Fruit fly (Drosophila melanogaster): Measurements from ENCODE around the gene tko.

Gene tko

DNA sequence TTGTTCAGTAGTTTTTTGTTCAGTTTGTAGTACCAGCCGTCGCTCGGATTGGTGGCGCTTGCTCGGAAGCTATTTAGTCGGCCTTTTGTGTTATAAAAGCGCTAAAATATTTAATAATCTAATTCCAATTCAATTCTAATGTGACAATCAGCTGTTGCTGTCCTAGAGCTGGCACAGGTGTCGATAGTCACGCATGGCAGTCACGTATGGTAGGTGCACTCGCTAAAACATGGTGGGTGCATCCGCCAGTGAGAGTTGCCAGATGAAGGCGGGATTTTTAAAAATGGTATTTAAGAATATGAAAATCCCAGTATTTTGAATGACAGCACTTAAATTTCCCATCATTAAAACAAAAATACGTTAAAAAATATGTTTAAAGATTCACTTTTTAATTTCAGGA lies at the start of gene tko:
Gene tko (minus strand): TSS at position 179 of the 400 bp plus-strand sequence.
- TF ChIP-seq GATAd (GFP tag; optimal IDR thresholded peaks at IDR 0.05) = no peak
- no peak for TF ChIP-seq Sp1 (GFP tag; optimal IDR thresholded peaks at IDR 0.05)
- no peak for TF ChIP-seq dsf (GFP tag; optimal IDR thresholded peaks at IDR 0.05; ENCODE audit: borderline replicate concordance)
- TF ChIP-seq HLH106 (tag; optimal IDR thresholded peaks at IDR 0.05) = peak; percentile 30
- no peak for TF ChIP-seq CrebA (GFP tag; optimal IDR thresholded peaks at IDR 0.05; ENCODE audit: borderline replicate concordance)
- no peak for TF ChIP-seq Jra (GFP tag; optimal IDR thresholded peaks at IDR 0.05)
- no peak for TF ChIP-seq OdsH (GFP tag; optimal IDR thresholded peaks at IDR 0.05)
- no peak for TF ChIP-seq Dfd (GFP tag; optimal IDR thresholded peaks at IDR 0.05)
- TF ChIP-seq Myc (optimal IDR thresholded peaks at IDR 0.05) = peak; percentile 71
- peak; percentile 41 for TF ChIP-seq Hr83 (GFP tag; optimal IDR thresholded peaks at IDR 0.05; ENCODE audit: poor library complexity, severe bottlenecking)
- no peak for TF ChIP-seq foxo (GFP tag; optimal IDR thresholded peaks at IDR 0.05)

DNA sequence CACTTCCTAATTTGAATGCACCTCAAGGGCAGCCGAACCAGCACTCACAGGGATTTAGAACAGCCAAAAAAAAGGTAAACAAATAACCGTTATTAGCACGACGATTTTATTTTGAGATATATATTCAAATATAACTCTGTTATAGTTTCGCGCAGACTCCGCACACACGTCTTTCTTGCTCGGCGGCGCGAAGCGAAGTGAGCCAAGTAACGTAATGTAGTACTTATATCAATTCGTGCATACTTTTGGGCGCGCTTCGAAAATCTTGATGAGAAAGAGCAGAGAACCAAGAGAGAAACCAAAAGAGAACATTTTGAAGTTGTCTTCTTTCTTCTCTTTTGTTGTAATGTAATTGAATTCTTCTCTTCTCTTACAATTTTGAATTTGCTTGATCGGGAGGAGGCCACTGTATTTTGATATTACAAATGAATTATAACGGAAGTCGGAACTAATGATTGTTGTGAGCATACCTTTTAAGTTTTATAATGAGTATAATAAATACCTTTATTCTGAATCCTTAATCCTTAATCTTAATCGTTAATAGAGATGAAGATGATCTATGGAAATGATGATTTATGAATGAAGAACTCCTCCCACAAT lies 26.2 kb upstream of the tko start, which contains the start of gene boi:
Gene boi (minus strand): TSS at position 201 of the 600 bp plus-strand sequence.
- TF ChIP-seq fru (GFP tag; optimal IDR thresholded peaks at IDR 0.05) (peak; percentile 32), Abd-B (GFP tag; optimal IDR thresholded peaks at IDR 0.05) (no peak), Myc (optimal IDR thresholded peaks at IDR 0.05) (no peak), Dif (GFP tag; optimal IDR thresholded peaks at IDR 0.05; ENCODE audit: partially characterized antibody) (peak; percentile 34), Vsx2 (GFP tag; optimal IDR thresholded peaks at IDR 0.05; ENCODE audit: partially characterized antibody) (no peak), dl (GFP tag; optimal IDR thresholded peaks at IDR 0.05; ENCODE audit: insufficient read depth in 1 of 2, partially characterized antibody in 2 of 2) (peak in 1 of 2 experiments; percentile 5)

DNA sequence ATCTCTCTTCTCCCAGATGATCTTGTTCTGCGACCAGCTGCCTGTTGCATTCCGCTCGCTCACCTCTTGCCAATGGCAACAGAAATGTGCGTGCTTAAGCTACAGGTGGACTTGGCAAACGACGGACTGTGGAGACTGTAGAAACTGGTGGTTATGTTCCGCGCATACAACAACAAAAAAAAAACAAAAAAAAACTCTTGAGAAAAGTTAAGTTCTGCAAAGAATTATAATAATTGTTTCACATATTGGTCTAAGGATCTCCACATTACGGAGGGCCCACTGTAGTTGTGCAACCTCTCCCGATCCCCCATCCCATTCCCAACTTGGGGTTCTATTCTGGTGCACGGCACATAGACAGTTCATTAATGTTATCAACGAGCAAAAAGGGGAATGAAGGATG lies 24.8 kb upstream of the tko start:
- TF ChIP-seq GATAd (GFP tag; optimal IDR thresholded peaks at IDR 0.05) = no peak
- TF ChIP-seq Hr83 (GFP tag; optimal IDR thresholded peaks at IDR 0.05; ENCODE audit: poor library complexity, severe bottlenecking) = no peak
- TF ChIP-seq Vsx2 (GFP tag; optimal IDR thresholded peaks at IDR 0.05; ENCODE audit: partially characterized antibody) = no peak
- peak; percentile 41 for TF ChIP-seq woc (GFP tag; optimal IDR thresholded peaks at IDR 0.05)
- no peak for TF ChIP-seq brk (GFP tag; optimal IDR thresholded peaks at IDR 0.05)
- no peak for TF ChIP-seq lola (GFP tag; optimal IDR thresholded peaks at IDR 0.05)
- TF ChIP-seq ey (GFP tag; optimal IDR thresholded peaks at IDR 0.05) = peak; percentile 62
- no peak for TF ChIP-seq dsf (GFP tag; optimal IDR thresholded peaks at IDR 0.05; ENCODE audit: borderline replicate concordance)
- TF ChIP-seq dmrt93B (GFP tag; optimal IDR thresholded peaks at IDR 0.05) = peak; percentile 38
- peak; percentile 62 for TF ChIP-seq br (GFP tag; optimal IDR thresholded peaks at IDR 0.05)
- no peak for TF ChIP-seq dl (GFP tag; optimal IDR thresholded peaks at IDR 0.05; ENCODE audit: insufficient read depth in 1 of 2, partially characterized antibody in 2 of 2)
- TF ChIP-seq Jra (GFP tag; optimal IDR thresholded peaks at IDR 0.05) = no peak
- TF ChIP-seq pan (optimal IDR thresholded peaks at IDR 0.05) = no peak
- no peak for TF ChIP-seq Myc (optimal IDR thresholded peaks at IDR 0.05)
- TF ChIP-seq Hnf4 (GFP tag; optimal IDR thresholded peaks at IDR 0.05) = peak; percentile 25
- no peak for TF ChIP-seq CG32264 (GFP tag; optimal IDR thresholded peaks at IDR 0.05)
- TF ChIP-seq HLH106 (tag; optimal IDR thresholded peaks at IDR 0.05) = peak; percentile 49
- peak; percentile 67 for TF ChIP-seq fru (GFP tag; optimal IDR thresholded peaks at IDR 0.05)
- no peak for TF ChIP-seq Mio (GFP tag; optimal IDR thresholded peaks at IDR 0.05)
- TF ChIP-seq sv (GFP tag; optimal IDR thresholded peaks at IDR 0.05) = peak; percentile 3
- no peak for TF ChIP-seq sage (GFP tag; optimal IDR thresholded peaks at IDR 0.05)
- no peak for TF ChIP-seq N (GFP tag; optimal IDR thresholded peaks at IDR 0.05)
- no peak for TF ChIP-seq usp (GFP tag; optimal IDR thresholded peaks at IDR 0.05)
- TF ChIP-seq CrebA (GFP tag; optimal IDR thresholded peaks at IDR 0.05; ENCODE audit: borderline replicate concordance) = no peak
- no peak for TF ChIP-seq CG9705 (GFP tag; optimal IDR thresholded peaks at IDR 0.05)
- no peak for TF ChIP-seq Dfd (GFP tag; optimal IDR thresholded peaks at IDR 0.05)
- no peak for TF ChIP-seq jim (GFP tag; optimal IDR thresholded peaks at IDR 0.05)
- TF ChIP-seq Rel (GFP tag; optimal IDR thresholded peaks at IDR 0.05) = no peak
- TF ChIP-seq Rel (tag; optimal IDR thresholded peaks at IDR 0.05) = no peak
- TF ChIP-seq rgr (GFP tag; optimal IDR thresholded peaks at IDR 0.05) = peak; percentile 58
- TF ChIP-seq psq (GFP tag; optimal IDR thresholded peaks at IDR 0.05) = peak; percentile 32
- peak; percentile 48 for TF ChIP-seq OdsH (GFP tag; optimal IDR thresholded peaks at IDR 0.05)
- no peak for TF ChIP-seq tai (GFP tag; optimal IDR thresholded peaks at IDR 0.05)
- TF ChIP-seq foxo (GFP tag; optimal IDR thresholded peaks at IDR 0.05) = peak in 1 of 2 experiments; percentile 63
- no peak for TF ChIP-seq Dif (GFP tag; optimal IDR thresholded peaks at IDR 0.05; ENCODE audit: partially characterized antibody)
- TF ChIP-seq h (GFP tag; optimal IDR thresholded peaks at IDR 0.05) = peak; percentile 71
- TF ChIP-seq Hr78 (GFP tag; optimal IDR thresholded peaks at IDR 0.05) = no peak
- TF ChIP-seq Sp1 (GFP tag; optimal IDR thresholded peaks at IDR 0.05) = peak; percentile 28
- TF ChIP-seq Abd-B (GFP tag; optimal IDR thresholded peaks at IDR 0.05) = no peak

Measured in whole organism, wandering third instar larva.